Worm (Caenorhabditis elegans) whole organism, midembryonic: Measurements from ENCODE around the gene klp-3.

Experiments
- flt-1 ChIP-seq: fragments of 200-800 bp; sonication (Bioruptor generic); IDR thresholded peaks from 2 replicates; pipeline ENCODE4 v1.3.6; 2022; ENCODE audit warnings: missing genetic modification characterization, missing compliant biosample characterization
- ztf-23 ChIP-seq: fragments of 200-800 bp; sonication (Bioruptor generic); IDR thresholded peaks from 2 replicates; pipeline ENCODE4 v1.3.6; 2022; ENCODE audit warnings: missing genetic modification reagents, missing genetic modification characterization, missing compliant biosample characterization

DNA sequence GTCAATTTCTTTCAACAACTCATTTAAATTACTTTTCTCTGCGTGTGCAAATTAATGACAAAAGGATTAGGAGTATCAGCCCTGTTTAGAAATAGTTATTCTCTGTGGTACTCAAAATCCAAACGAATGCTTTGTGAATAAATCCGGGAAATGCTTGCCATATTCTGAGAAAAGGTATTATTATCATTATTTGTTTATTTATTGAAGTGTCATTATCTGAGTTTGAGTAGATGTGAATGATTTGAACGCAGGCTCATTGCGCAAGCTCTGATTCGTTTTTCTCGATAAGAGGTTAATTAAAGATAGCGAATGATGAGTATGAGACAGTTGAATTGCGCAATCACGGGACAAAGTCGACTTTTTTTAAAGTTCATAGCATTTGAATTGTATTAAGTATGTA is 14.3 kb upstream of the klp-3 start:
- TF ChIP-seq flt-1 (GFP tag; lab: Robert Waterston, UW) (no peak), ztf-23 (GFP tag; lab: Robert Waterston, UW) (no peak)
